Worm (Caenorhabditis elegans) whole organism, young adult: ENCODE results near the gene heh-1.

Experiments
- F22D6.2 ChIP-seq: sonication (generic microtip); optimal IDR thresholded peaks from 2 replicates; lab custom pipeline; 2016; ENCODE audit warnings: mild to moderate bottlenecking, missing genetic modification characterization, missing compliant biosample characterization
- F37B4.10 ChIP-seq: fragments of 200-800 bp; sonication (Bioruptor generic); IDR thresholded peaks from 2 replicates; pipeline ENCODE4 v1.3.6; 2022; ENCODE audit warnings: missing genetic modification characterization, missing compliant biosample characterization
- F57C9.4 ChIP-seq: sonication (generic microtip); optimal IDR thresholded peaks from 2 replicates; lab custom pipeline; 2017; ENCODE audit warnings: mild to moderate bottlenecking, missing genetic modification characterization, missing compliant biosample characterization
- Y79H2A.3 ChIP-seq: fragments of 200-800 bp; sonication (Bioruptor generic); conservative IDR thresholded peaks from 2 replicates; pipeline ENCODE4 v1.3.6; 2022; ENCODE audit warnings: missing genetic modification reagents, missing genetic modification characterization, missing compliant biosample characterization
- ama-1 ChIP-seq, 3 experiments: fragments of 150-350 bp in 1 of 3; sonication (generic microtip) in 2 of 3; optimal IDR thresholded peaks; 2 replicates each; lab custom pipeline; 2014 to 2018; ENCODE audit warnings: missing biosample characterization in 2 of 3, missing genetic modification characterization in 2 of 3, missing genetic modification reagents in 2 of 3
- egl-44 ChIP-seq: fragments of 200-800 bp; sonication (Bioruptor generic); IDR thresholded peaks from 2 replicates; pipeline ENCODE4 v1.3.6; 2022; ENCODE audit warnings: missing genetic modification reagents, missing genetic modification characterization, missing compliant biosample characterization
- him-1 ChIP-seq: sonication (generic microtip); optimal IDR thresholded peaks from 2 replicates; lab custom pipeline; 2016; ENCODE audit warnings: missing genotype, missing genetic modification reagents, missing genetic modification characterization, missing compliant biosample characterization
- lin-35 ChIP-seq, 3 experiments: fragments of 150-350 bp in 2 of 3; sonication (generic microtip) in 1 of 3; optimal IDR thresholded peaks; 2 replicates each; lab custom pipeline; 2014 to 2018; ENCODE audit warnings: missing biosample characterization in 3 of 3, missing genetic modification characterization in 3 of 3, missing genetic modification reagents in 3 of 3
- madf-3 ChIP-seq: fragments of 200-800 bp; sonication (Bioruptor generic); IDR thresholded peaks from 2 replicates; pipeline ENCODE4 v1.3.6; 2022; ENCODE audit warnings: missing genetic modification reagents, missing genetic modification characterization, missing compliant biosample characterization
- madf-8 ChIP-seq: fragments of 200-800 bp; sonication (Bioruptor generic); conservative IDR thresholded peaks from 2 replicates; pipeline ENCODE4 v1.3.6; 2022; ENCODE audit warnings: missing genetic modification reagents, missing genetic modification characterization, missing compliant biosample characterization
- tbx-9 ChIP-seq: sonication (generic microtip); optimal IDR thresholded peaks from 2 replicates; lab custom pipeline; 2016; ENCODE audit warnings: borderline replicate concordance, missing genetic modification characterization, inconsistent platforms, missing compliant biosample characterization
- zim-3 ChIP-seq: sonication (generic microtip); optimal IDR thresholded peaks from 2 replicates; lab custom pipeline; 2017; ENCODE audit warnings: mild to moderate bottlenecking, missing genetic modification characterization, moderate library complexity, missing compliant biosample characterization

DNA sequence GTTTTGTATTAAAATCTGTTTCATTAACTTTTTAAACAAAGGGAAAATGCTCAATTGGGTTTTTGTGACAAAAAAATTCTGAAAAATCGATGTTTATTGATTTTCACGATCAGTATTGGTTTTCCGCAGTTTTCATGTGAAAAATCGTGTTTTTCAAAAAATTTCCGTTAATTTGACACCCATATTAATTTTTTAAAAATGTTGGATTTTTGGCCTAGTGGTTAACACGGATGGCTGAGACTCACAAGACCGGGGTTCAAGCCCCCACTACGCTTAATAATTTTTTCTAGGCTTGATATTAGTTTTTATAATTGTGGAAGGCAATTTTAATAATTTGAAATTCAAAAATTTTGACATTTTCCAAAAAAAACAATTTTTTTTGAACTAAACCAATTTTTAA is 8.7 kb downstream of the heh-1 start:
- TF ChIP-seq him-1 (no peak), zim-3 (no peak), tbx-9 (tag; lab: Kevin White, UChicago) (no peak), ama-1 (optimal IDR thresholded peaks at IDR 0.05; lab: Kevin White, UChicago) (no peak), ama-1 (GFP tag; optimal IDR thresholded peaks at IDR 0.05; lab: Kevin White, UChicago) (no peak), madf-8 (GFP tag; lab: Robert Waterston, UW) (no peak), madf-3 (no peak), F37B4.10 (no peak), egl-44 (no peak), Y79H2A.3 (GFP tag; lab: Robert Waterston, UW) (no peak), lin-35 (GFP tag; optimal IDR thresholded peaks at IDR 0.05; lab: Kevin White, UChicago) (no peak), F57C9.4 (tag; lab: Kevin White, UChicago) (no peak), F22D6.2 (no peak)
